Fruit fly (Drosophila melanogaster): ENCODE measurements around the gene CG32022.
A peak's percentile ranks its signal among the peaks of the same experiment; 100 is the strongest.

CG32022 gene

DNA sequence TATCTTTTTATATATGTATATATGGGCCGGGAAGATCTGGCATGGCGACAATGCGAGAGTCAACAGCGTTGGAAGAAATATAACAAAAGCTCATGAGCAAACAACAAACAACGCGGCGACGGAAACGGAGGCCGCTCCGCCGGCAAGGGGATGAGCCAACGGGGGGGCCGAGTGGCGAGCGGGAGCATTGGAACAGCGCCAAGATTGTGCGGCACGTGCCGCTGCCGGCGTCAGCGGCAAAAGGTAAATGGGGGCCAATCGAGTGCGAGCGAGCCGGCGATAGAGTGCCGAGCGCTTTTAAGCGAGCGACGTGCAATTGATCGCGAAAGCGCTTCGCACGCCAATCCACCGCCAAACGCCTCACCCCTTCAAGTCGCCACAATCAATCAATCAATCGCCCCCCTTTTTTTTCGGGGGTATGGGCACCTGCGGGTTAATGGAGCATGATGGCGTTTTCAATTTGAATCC, 24.6 kb downstream of the CG32022 start (continued):
- TF ChIP-seq CG6813 (GFP tag; optimal IDR thresholded peaks at IDR 0.05) (peak; percentile 88), ems (GFP tag; optimal IDR thresholded peaks at IDR 0.05) (peak; percentile 32), CG18764 (GFP tag; optimal IDR thresholded peaks at IDR 0.05) (peak; percentile 46), CG34376 (GFP tag; optimal IDR thresholded peaks at IDR 0.05) (peak; percentile 87), lbe (GFP tag; optimal IDR thresholded peaks at IDR 0.05) (peak; percentile 68), ara (GFP tag; IDR thresholded peaks at IDR 0.05) (peak; percentile 44; the same call in 1 of the 2 replicates), Atf3 (GFP tag; optimal IDR thresholded peaks at IDR 0.05) (peak; percentile 38), CG17568 (GFP tag; optimal IDR thresholded peaks at IDR 0.05) (peak; percentile 46), gro (GFP tag; optimal IDR thresholded peaks at IDR 0.05) (peak; percentile 77), D19B (GFP tag; optimal IDR thresholded peaks at IDR 0.05) (peak; percentile 14), ato (GFP tag; IDR thresholded peaks at IDR 0.05; ENCODE audit: partially characterized antibody) (no peak), Xrp1 (GFP tag; IDR thresholded peaks at IDR 0.05) (peak; percentile 80), CG6654 (GFP tag; optimal IDR thresholded peaks at IDR 0.05) (peak; percentile 34), Aef1 (GFP tag; IDR thresholded peaks at IDR 0.05) (no peak), CG14965 (GFP tag; optimal IDR thresholded peaks at IDR 0.05; ENCODE audit: borderline replicate concordance) (no peak), Dip3 (GFP tag; optimal IDR thresholded peaks at IDR 0.05) (no peak), CG12744 (GFP tag; optimal IDR thresholded peaks at IDR 0.05) (no peak), Abd-B (GFP tag; optimal IDR thresholded peaks at IDR 0.05) (no peak), CG4730 (GFP tag; IDR thresholded peaks at IDR 0.05) (no peak), ind (GFP tag; optimal IDR thresholded peaks at IDR 0.05) (no peak), jumu (GFP tag; optimal IDR thresholded peaks at IDR 0.05) (peak; percentile 39), sc (optimal IDR thresholded peaks at IDR 0.05) (no peak), sc (GFP tag; optimal IDR thresholded peaks at IDR 0.05) (peak; percentile 76), luna (GFP tag; optimal IDR thresholded peaks at IDR 0.05) (no peak), tio (GFP tag; optimal IDR thresholded peaks at IDR 0.05) (no peak), lov (optimal IDR thresholded peaks at IDR 0.05) (no peak), lov (GFP tag; IDR thresholded peaks at IDR 0.05) (0 out of 3 replicates have a peak, but pooled peaks have one; percentile 25), CG5245 (GFP tag; optimal IDR thresholded peaks at IDR 0.05) (no peak), NfI (GFP tag; optimal IDR thresholded peaks at IDR 0.05) (peak; percentile 62), CG17802 (tag; optimal IDR thresholded peaks at IDR 0.05) (peak; percentile 20), C15 (GFP tag; IDR thresholded peaks at IDR 0.05) (no peak), CG34422 (GFP tag; IDR thresholded peaks at IDR 0.05) (peak; percentile 60; the same call in 1 of the 3 replicates), CG17385 (GFP tag; optimal IDR thresholded peaks at IDR 0.05) (peak; percentile 58), CG11398 (GFP tag; optimal IDR thresholded peaks at IDR 0.05) (no peak), trem (tag; optimal IDR thresholded peaks at IDR 0.05) (peak; percentile 1), hbn (GFP tag; IDR thresholded peaks at IDR 0.05; ENCODE audit: partially characterized antibody) (no peak), dmrt99B (tag; optimal IDR thresholded peaks at IDR 0.05) (peak; percentile 62), CG6854 (GFP tag; optimal IDR thresholded peaks at IDR 0.05) (peak; percentile 70), pho (GFP tag; optimal IDR thresholded peaks at IDR 0.05) (peak; percentile 37), repo (GFP tag; optimal IDR thresholded peaks at IDR 0.05) (peak; percentile 36), chinmo (GFP tag; IDR thresholded peaks at IDR 0.05; ENCODE audit: partially characterized antibody) (peak; percentile 95), CG15601 (tag; optimal IDR thresholded peaks at IDR 0.05) (peak; percentile 71), CG2120 (GFP tag; optimal IDR thresholded peaks at IDR 0.05) (peak; percentile 22), br (optimal IDR thresholded peaks at IDR 0.05) (no peak), sisA (GFP tag; IDR thresholded peaks at IDR 0.05) (no peak), CG2202 (tag; optimal IDR thresholded peaks at IDR 0.05) (peak; percentile 61), hkb (optimal IDR thresholded peaks at IDR 0.05) (no peak), hkb (GFP tag; IDR thresholded peaks at IDR 0.05) (peak; percentile 64), Hey (tag; optimal IDR thresholded peaks at IDR 0.05) (peak; percentile 99), Myb (GFP tag; optimal IDR thresholded peaks at IDR 0.05) (peak; percentile 6), CG11723 (GFP tag; optimal IDR thresholded peaks at IDR 0.05) (peak; percentile 79), sim (GFP tag; IDR thresholded peaks at IDR 0.05) (no peak; the same call in 1 of the 2 replicates)
